Fruit fly (Drosophila melanogaster) whole organism, adult: Measurements from ENCODE around the gene Prm.

Experiments used
- CG11617 ChIP-seq: fragments of 200-800 bp; sonication (Bioruptor generic); optimal IDR thresholded peaks from 2 replicates; lab custom pipeline; 2017; ENCODE audit warnings: mild to moderate bottlenecking, missing biosample characterization, missing genetic modification reagents, missing genetic modification characterization
- Hr96 ChIP-seq: fragments of 200-800 bp; sonication (Bioruptor generic); optimal IDR thresholded peaks from 2 replicates; lab custom pipeline; 2016; ENCODE audit warnings: missing biosample characterization, missing genetic modification characterization

- TF ChIP-seq Hr96 (GFP tag; lab: Kevin White, UChicago), result no peak
- TF ChIP-seq CG11617 (GFP tag; lab: Kevin White, UChicago), result no peak
Observed at dm6 chr3L:8707821-8708220, 37.3 kb downstream of the Prm start.
